Fruit fly (Drosophila melanogaster) whole organism, embryonic: ENCODE measurements around the gene Nagk.

Source experiments
- CG15073 ChIP-seq: fragments of 200-800 bp; sonication (Bioruptor generic); optimal IDR thresholded peaks from 2 replicates; lab custom pipeline; 2016; ENCODE audit warnings: missing biosample characterization, missing genetic modification characterization
- CG4404 ChIP-seq: fragments of 200-800 bp; sonication (Bioruptor generic); IDR thresholded peaks from 2 replicates; pipeline ENCODE4 v1.3.6; 2022; ENCODE audit warnings: missing biosample characterization, missing genetic modification characterization
- CG7271 ChIP-seq: fragments of 200-800 bp; sonication (Bioruptor generic); optimal IDR thresholded peaks from 2 replicates; lab custom pipeline; 2018; ENCODE audit warnings: missing biosample characterization, mild to moderate bottlenecking, missing genetic modification characterization, moderate library complexity
- Hr51 ChIP-seq, 2 experiments: fragments of 200-800 bp; sonication (Bioruptor generic); optimal IDR thresholded peaks; 2 replicates in 1 of 2; 3 replicates in 1 of 2; lab custom pipeline; 2016 to 2018; ENCODE audit warnings: missing biosample characterization in 2 of 2, missing genetic modification characterization in 2 of 2, mild to moderate bottlenecking in 1 of 2, moderate library complexity in 1 of 2
- Sin3A ChIP-seq: fragments of >200 bp; optimal IDR thresholded peaks from 2 replicates; lab custom pipeline; 2018
- ham ChIP-seq: fragments of 200-800 bp; sonication (Bioruptor generic); IDR thresholded peaks from 2 replicates; pipeline ENCODE4 v1.3.6; 2022; ENCODE audit warnings: missing biosample characterization, missing genetic modification characterization
- vvl ChIP-seq: fragments of 200-800 bp; sonication (Bioruptor generic); IDR thresholded peaks from 2 replicates; pipeline ENCODE4 v1.3.6; 2022; ENCODE audit warnings: missing biosample characterization, missing genetic modification characterization

DNA sequence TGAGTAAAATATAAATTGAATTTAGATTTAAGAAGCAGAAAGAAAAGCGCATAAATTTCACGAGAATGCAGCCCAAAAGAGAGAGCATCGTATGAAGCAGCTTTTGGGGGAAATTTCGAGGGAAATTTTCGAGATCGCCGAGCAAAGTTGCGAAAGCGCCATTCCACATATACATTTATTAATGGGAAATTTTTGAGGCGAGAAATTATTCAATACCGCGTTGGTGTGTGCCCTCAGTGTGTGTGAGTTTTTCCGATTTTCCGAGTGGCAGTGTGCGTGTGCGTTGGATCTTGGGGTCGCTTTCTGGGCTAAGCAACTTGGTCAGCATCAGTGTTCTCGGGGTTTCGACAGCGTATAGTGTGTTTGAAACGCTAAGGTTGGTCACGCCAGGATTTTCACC lies 33.1 kb downstream of the Nagk start, which contains the start of gene Tm2:
- TF ChIP-seq Sin3A (lab: Kevin White, UChicago) (no peak), vvl (GFP tag; lab: Robert Waterston, UW) (no peak), ham (no peak), Hr51 (GFP tag; optimal IDR thresholded peaks at IDR 0.05; lab: Kevin White, UChicago) (no peak), CG7271 (tag; lab: Kevin White, UChicago) (no peak), CG15073 (no peak), CG4404 (GFP tag; lab: Robert Waterston, UW) (no peak)
